Fruit fly (Drosophila melanogaster): ENCODE data around the gene CG17806.

The CG17806 gene

dm6 chr3R:17803025-17803424 lies at the start of gene CG17806:
TSS of gene CG17806 (minus strand) at chr3R:17803260.
- no peak for TF ChIP-seq CG8478 (optimal IDR thresholded peaks at IDR 0.05)
- no peak for TF ChIP-seq CTCF (optimal IDR thresholded peaks at IDR 0.05)

dm6 chr3R:17849178-17849577 lies 46.1 kb upstream of the CG17806 start:
- TF ChIP-seq CG8478 (optimal IDR thresholded peaks at IDR 0.05) (no peak), CTCF (optimal IDR thresholded peaks at IDR 0.05) (no peak)

- TF ChIP-seq CG8478 (optimal IDR thresholded peaks at IDR 0.05) (no peak), CTCF (optimal IDR thresholded peaks at IDR 0.05) (no peak)
Observed at dm6 chr3R:17846966-17847365, 43.9 kb upstream of the CG17806 start.

dm6 chr3R:17830528-17830927 lies 27.5 kb upstream of the CG17806 start:
- TF ChIP-seq CTCF (optimal IDR thresholded peaks at IDR 0.05): no peak
- no peak for TF ChIP-seq CG8478 (optimal IDR thresholded peaks at IDR 0.05)

dm6 chr3R:17828653-17829052 lies 25.6 kb upstream of the CG17806 start:
- TF ChIP-seq CTCF (optimal IDR thresholded peaks at IDR 0.05): no peak
- no peak for TF ChIP-seq CG8478 (optimal IDR thresholded peaks at IDR 0.05)

- TF ChIP-seq CG8478 (optimal IDR thresholded peaks at IDR 0.05) (no peak), CTCF (optimal IDR thresholded peaks at IDR 0.05) (no peak)
Observed at dm6 chr3R:17827038-17827616, 24.1 kb upstream of the CG17806 start.

dm6 chr3R:17825806-17826583 lies 22.9 kb upstream of the CG17806 start:
- TF ChIP-seq CG8478 (optimal IDR thresholded peaks at IDR 0.05) (no peak), CTCF (optimal IDR thresholded peaks at IDR 0.05) (no peak)

dm6 chr3R:17821744-17822143 lies 18.7 kb upstream of the CG17806 start:
- no peak for TF ChIP-seq CG8478 (optimal IDR thresholded peaks at IDR 0.05)
- no peak for TF ChIP-seq CTCF (optimal IDR thresholded peaks at IDR 0.05)

- no peak for TF ChIP-seq CG8478 (optimal IDR thresholded peaks at IDR 0.05)
- no peak for TF ChIP-seq CTCF (optimal IDR thresholded peaks at IDR 0.05)
Observed at dm6 chr3R:17818803-17819202, 15.7 kb upstream of the CG17806 start.

dm6 chr3R:17814191-17814923 lies 11.3 kb upstream of the CG17806 start:
- no peak for TF ChIP-seq CTCF (optimal IDR thresholded peaks at IDR 0.05)
- TF ChIP-seq CG8478 (optimal IDR thresholded peaks at IDR 0.05): no peak

- TF ChIP-seq CTCF (optimal IDR thresholded peaks at IDR 0.05) (no peak), CG8478 (optimal IDR thresholded peaks at IDR 0.05) (no peak)
Observed at dm6 chr3R:17812477-17812876, 9.4 kb upstream of the CG17806 start.

dm6 chr3R:17811707-17812099 lies 8.6 kb upstream of the CG17806 start:
- TF ChIP-seq CTCF (optimal IDR thresholded peaks at IDR 0.05) (no peak), CG8478 (optimal IDR thresholded peaks at IDR 0.05) (no peak)

dm6 chr3R:17810951-17811706 lies 8.1 kb upstream of the CG17806 start, which contains the start of the genes Alg1 and tinc:
TSS of gene Alg1 (minus strand) at chr3R:17811134.
TSS of gene tinc (plus strand) at chr3R:17811541.
- TF ChIP-seq CG8478 (optimal IDR thresholded peaks at IDR 0.05) (no peak), CTCF (optimal IDR thresholded peaks at IDR 0.05) (no peak)

- TF ChIP-seq CG8478 (optimal IDR thresholded peaks at IDR 0.05) (no peak), CTCF (optimal IDR thresholded peaks at IDR 0.05) (no peak)
Observed at dm6 chr3R:17809014-17809413, 6.0 kb upstream of the CG17806 start, which contains the start of gene Odj. TSS of gene Odj (minus strand) at chr3R:17809222.

dm6 chr3R:17807035-17807606 lies 4.1 kb upstream of the CG17806 start, which contains the start of gene CG17801:
TSS of gene CG17801 (minus strand) at chr3R:17807085.
- no peak for TF ChIP-seq CG8478 (optimal IDR thresholded peaks at IDR 0.05)
